Worm (Caenorhabditis elegans) whole organism, late embryonic: ENCODE data around the gene mut-15.

Experiments used
- ama-1 ChIP-seq: fragments of 150-350 bp; optimal IDR thresholded peaks from 2 replicates; lab custom pipeline; 2014
- ceh-48 ChIP-seq: sonication (generic microtip); optimal IDR thresholded peaks from 2 replicates; lab custom pipeline; 2016; ENCODE audit warnings: missing genetic modification characterization, inconsistent platforms, missing compliant biosample characterization
- elt-4 ChIP-seq: sonication (generic microtip); optimal IDR thresholded peaks from 2 replicates; lab custom pipeline; 2016; ENCODE audit warnings: missing genetic modification characterization, missing compliant biosample characterization

DNA sequence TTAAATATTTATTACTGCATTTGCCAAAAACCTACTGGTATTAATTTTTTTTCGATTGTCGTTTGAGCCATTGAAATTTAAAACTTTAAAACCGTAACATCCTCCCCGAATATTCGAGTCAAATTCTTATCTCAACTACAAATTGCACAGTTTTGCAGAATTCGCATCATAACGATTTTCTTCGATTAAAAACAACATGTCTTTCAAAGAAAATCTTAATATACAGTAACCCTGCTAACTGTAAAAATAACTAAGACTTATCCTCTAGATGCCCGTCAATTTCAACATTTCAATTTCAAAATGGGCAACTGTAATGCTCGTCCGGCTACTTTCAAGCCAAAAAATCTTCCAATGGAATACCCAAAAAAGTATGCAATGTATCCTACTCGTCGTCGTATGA lies 18.4 kb downstream of the mut-15 start, which contains the start of gene F14H8.5:
- no peak for TF ChIP-seq ceh-48 (tag; lab: Kevin White, UChicago)
- no peak for TF ChIP-seq elt-4
- no peak for TF ChIP-seq ama-1 (lab: Kevin White, UChicago)
